Worm (Caenorhabditis elegans) whole organism, young adult: Measurements from ENCODE around the gene aqp-3.

Source experiments
- F22D6.2 ChIP-seq: sonication (generic microtip); optimal IDR thresholded peaks from 2 replicates; lab custom pipeline; 2016; ENCODE audit warnings: mild to moderate bottlenecking, missing genetic modification characterization, missing compliant biosample characterization
- F39B2.1 ChIP-seq: fragments of 200-800 bp; sonication (Bioruptor generic); IDR thresholded peaks from 2 replicates; pipeline ENCODE4 v1.3.6; 2022; ENCODE audit warnings: missing genetic modification reagents, missing genetic modification characterization, missing compliant biosample characterization
- F49E8.2 ChIP-seq: sonication (generic microtip); optimal IDR thresholded peaks from 3 replicates; lab custom pipeline; 2017; ENCODE audit warnings: missing genetic modification characterization, mild to moderate bottlenecking, missing compliant biosample characterization, antibody characterized with exemption, moderate library complexity; ENCODE audit not compliant: insufficient read depth
- T26A5.8 ChIP-seq: sonication (generic microtip); optimal IDR thresholded peaks from 2 replicates; lab custom pipeline; 2016; ENCODE audit warnings: missing genetic modification characterization, missing compliant biosample characterization
- Y53G8AR.9 ChIP-seq: fragments of 200-800 bp; sonication (Bioruptor generic); conservative IDR thresholded peaks from 2 replicates; pipeline ENCODE4 v1.3.6; 2022; ENCODE audit warnings: missing genetic modification reagents, missing genetic modification characterization, missing compliant biosample characterization
- ama-1 ChIP-seq, 3 experiments: fragments of 150-350 bp in 1 of 3; sonication (generic microtip) in 2 of 3; optimal IDR thresholded peaks; 2 replicates each; lab custom pipeline; 2014 to 2018; ENCODE audit warnings: missing biosample characterization in 2 of 3, missing genetic modification characterization in 2 of 3, missing genetic modification reagents in 2 of 3
- aptf-2 ChIP-seq: fragments of 200-800 bp; sonication (Bioruptor generic); conservative IDR thresholded peaks from 2 replicates; pipeline ENCODE4 v1.3.6; 2022; ENCODE audit warnings: missing genetic modification reagents, missing genetic modification characterization, missing compliant biosample characterization
- attf-3 ChIP-seq: fragments of 200-800 bp; sonication (Bioruptor generic); conservative IDR thresholded peaks from 2 replicates; pipeline ENCODE4 v1.3.6; 2022; ENCODE audit warnings: missing genetic modification reagents, missing genetic modification characterization, missing compliant biosample characterization
- bed-1 ChIP-seq: fragments of 200-800 bp; sonication (Bioruptor generic); IDR thresholded peaks from 2 replicates; pipeline ENCODE4 v1.3.6; 2022; ENCODE audit warnings: missing genetic modification reagents, missing genetic modification characterization, missing compliant biosample characterization
- bed-2 ChIP-seq: fragments of 200-800 bp; sonication (Bioruptor generic); IDR thresholded peaks from 2 replicates; pipeline ENCODE4 v1.3.6; 2022; ENCODE audit warnings: missing genetic modification reagents, missing genetic modification characterization, missing compliant biosample characterization
- cebp-2 ChIP-seq: fragments of 200-800 bp; sonication (Bioruptor generic); IDR thresholded peaks from 2 replicates; pipeline ENCODE4 v1.3.6; 2022; ENCODE audit warnings: missing genetic modification characterization, missing compliant biosample characterization
- ceh-27 ChIP-seq: fragments of 200-800 bp; sonication (Bioruptor generic); optimal IDR thresholded peaks from 2 replicates; lab custom pipeline; 2018; ENCODE audit warnings: mild to moderate bottlenecking, missing genetic modification characterization, moderate library complexity, missing compliant biosample characterization
- ceh-40 ChIP-seq: fragments of 200-800 bp; sonication (Bioruptor generic); IDR thresholded peaks from 2 replicates; pipeline ENCODE4 v1.3.6; 2022; ENCODE audit warnings: missing genetic modification characterization, missing compliant biosample characterization
- ceh-79 ChIP-seq: sonication (generic microtip); optimal IDR thresholded peaks from 2 replicates; lab custom pipeline; 2017; ENCODE audit warnings: mild to moderate bottlenecking, missing genetic modification characterization, missing compliant biosample characterization
- ceh-91 ChIP-seq: fragments of 200-800 bp; sonication (Bioruptor generic); IDR thresholded peaks from 2 replicates; pipeline ENCODE4 v1.3.6; 2022; ENCODE audit warnings: missing genetic modification reagents, missing genetic modification characterization, missing compliant biosample characterization
- dpl-1 ChIP-seq: fragments of 150-350 bp; optimal IDR thresholded peaks from 2 replicates; lab custom pipeline; 2014; ENCODE audit warnings: missing biosample characterization, missing genetic modification reagents, missing genetic modification characterization
- egl-18 ChIP-seq: fragments of 200-800 bp; sonication (Bioruptor generic); IDR thresholded peaks from 2 replicates; pipeline ENCODE4 v1.3.6; 2022; ENCODE audit warnings: missing genetic modification reagents, missing genetic modification characterization, missing compliant biosample characterization
- egl-44 ChIP-seq: fragments of 200-800 bp; sonication (Bioruptor generic); IDR thresholded peaks from 2 replicates; pipeline ENCODE4 v1.3.6; 2022; ENCODE audit warnings: missing genetic modification reagents, missing genetic modification characterization, missing compliant biosample characterization
- egrh-3 ChIP-seq: fragments of 200-800 bp; sonication (Bioruptor generic); IDR thresholded peaks from 2 replicates; pipeline ENCODE4 v1.3.6; 2022; ENCODE audit warnings: missing genetic modification reagents, missing genetic modification characterization, missing compliant biosample characterization
- gei-17 ChIP-seq: fragments of 200-800 bp; sonication (Bioruptor generic); optimal IDR thresholded peaks from 2 replicates; lab custom pipeline; 2018; ENCODE audit warnings: mild to moderate bottlenecking, missing genetic modification characterization, missing compliant biosample characterization
- hsf-1 ChIP-seq: fragments of 200-800 bp; sonication (Bioruptor generic); IDR thresholded peaks from 2 replicates; pipeline ENCODE4 v1.3.6; 2022; ENCODE audit warnings: missing genetic modification reagents, missing genetic modification characterization, missing compliant biosample characterization
- let-526 ChIP-seq: fragments of 200-800 bp; sonication (Bioruptor generic); IDR thresholded peaks from 2 replicates; pipeline ENCODE4 v1.3.6; 2022; ENCODE audit warnings: missing genetic modification reagents, missing genetic modification characterization, missing compliant biosample characterization
- let-607 ChIP-seq, 2 experiments: fragments of 200-800 bp in 1 of 2; sonication (Bioruptor generic) in 1 of 2; sonication (generic microtip) in 1 of 2; optimal IDR thresholded peaks; 2 replicates each; lab custom pipeline; 2016 to 2018; ENCODE audit warnings: mild to moderate bottlenecking in 2 of 2, missing compliant biosample characterization in 2 of 2, missing genetic modification characterization in 2 of 2, moderate library complexity in 2 of 2, missing genotype in 1 of 2
- lsy-27 ChIP-seq: sonication (generic microtip); optimal IDR thresholded peaks from 2 replicates; lab custom pipeline; 2017; ENCODE audit warnings: missing genetic modification characterization, mild to moderate bottlenecking, missing compliant biosample characterization, antibody characterized with exemption, missing genotype, borderline replicate concordance; ENCODE audit not compliant: insufficient read depth
- madf-3 ChIP-seq: fragments of 200-800 bp; sonication (Bioruptor generic); IDR thresholded peaks from 2 replicates; pipeline ENCODE4 v1.3.6; 2022; ENCODE audit warnings: missing genetic modification reagents, missing genetic modification characterization, missing compliant biosample characterization
- madf-8 ChIP-seq: fragments of 200-800 bp; sonication (Bioruptor generic); conservative IDR thresholded peaks from 2 replicates; pipeline ENCODE4 v1.3.6; 2022; ENCODE audit warnings: missing genetic modification reagents, missing genetic modification characterization, missing compliant biosample characterization
- mel-28 ChIP-seq: sonication (generic microtip); optimal IDR thresholded peaks from 2 replicates; lab custom pipeline; 2016; ENCODE audit warnings: borderline replicate concordance, mild to moderate bottlenecking, missing genetic modification characterization, missing compliant biosample characterization
- mxl-1 ChIP-seq: sonication (generic microtip); optimal IDR thresholded peaks from 2 replicates; lab custom pipeline; 2016; ENCODE audit warnings: missing genetic modification characterization, missing compliant biosample characterization
- nfya-1 ChIP-seq: sonication (generic microtip); optimal IDR thresholded peaks from 2 replicates; lab custom pipeline; 2017; ENCODE audit warnings: antibody characterized with exemption, missing compliant biosample characterization, missing genetic modification characterization, borderline replicate concordance; ENCODE audit not compliant: insufficient read depth
- nfya-2 ChIP-seq: fragments of 200-800 bp; sonication (Bioruptor generic); IDR thresholded peaks from 2 replicates; pipeline ENCODE4 v1.3.6; 2022; ENCODE audit warnings: missing genetic modification reagents, missing genetic modification characterization, missing compliant biosample characterization
- pbrm-1 ChIP-seq: fragments of 200-800 bp; sonication (Bioruptor generic); IDR thresholded peaks from 2 replicates; pipeline ENCODE4 v1.3.6; 2022; ENCODE audit warnings: missing genetic modification reagents, missing genetic modification characterization, missing compliant biosample characterization
- rcor-1 ChIP-seq: fragments of 200-800 bp; sonication (Bioruptor generic); IDR thresholded peaks from 2 replicates; pipeline ENCODE4 v1.3.6; 2022; ENCODE audit warnings: missing genetic modification reagents, missing genetic modification characterization, missing compliant biosample characterization
- repo-1 ChIP-seq: sonication (generic microtip); optimal IDR thresholded peaks from 2 replicates; lab custom pipeline; 2017; ENCODE audit warnings: mild to moderate bottlenecking, missing genetic modification characterization, missing compliant biosample characterization
- rpc-1 ChIP-seq, 2 experiments: fragments of 150-350 bp in 1 of 2; sonication (generic microtip) in 1 of 2; optimal IDR thresholded peaks; 2 replicates each; lab custom pipeline; 2014 to 2018; ENCODE audit warnings: missing biosample characterization in 1 of 2, missing genetic modification characterization in 1 of 2, missing genetic modification reagents in 1 of 2, missing genotype in 1 of 2
- sea-2 ChIP-seq: fragments of 200-800 bp; sonication (Bioruptor generic); IDR thresholded peaks from 2 replicates; pipeline ENCODE4 v1.3.6; 2022; ENCODE audit warnings: missing genetic modification characterization, missing compliant biosample characterization
- snpc-1.3 ChIP-seq: sonication (generic microtip); optimal IDR thresholded peaks from 2 replicates; lab custom pipeline; 2017; ENCODE audit warnings: missing genetic modification characterization, mild to moderate bottlenecking, missing compliant biosample characterization, antibody characterized with exemption, moderate library complexity, missing genotype, missing genetic modification reagents; ENCODE audit not compliant: insufficient read depth
- somi-1 ChIP-seq: fragments of 200-800 bp; sonication (Bioruptor generic); optimal IDR thresholded peaks from 2 replicates; lab custom pipeline; 2018; ENCODE audit warnings: mild to moderate bottlenecking, missing genetic modification characterization, missing compliant biosample characterization
- tbp1 ChIP-seq: fragments of 200-800 bp; sonication (Bioruptor generic); optimal IDR thresholded peaks from 2 replicates; lab custom pipeline; 2018; ENCODE audit warnings: mild to moderate bottlenecking, missing genetic modification characterization, missing compliant biosample characterization
- tlf-1 ChIP-seq: fragments of 200-800 bp; sonication (Bioruptor generic); optimal IDR thresholded peaks from 2 replicates; lab custom pipeline; 2018; ENCODE audit warnings: mild to moderate bottlenecking, missing genetic modification characterization, missing compliant biosample characterization
- unc-130 ChIP-seq: sonication (generic microtip); optimal IDR thresholded peaks from 2 replicates; lab custom pipeline; 2016; ENCODE audit warnings: missing genetic modification reagents, missing genetic modification characterization, missing compliant biosample characterization
- unc-62 ChIP-seq: fragments of 150-350 bp; optimal IDR thresholded peaks from 2 replicates; lab custom pipeline; 2014; ENCODE audit warnings: missing biosample characterization, missing genetic modification reagents, missing genetic modification characterization
- zfh-2 ChIP-seq: fragments of 200-800 bp; sonication (Bioruptor generic); conservative IDR thresholded peaks from 2 replicates; pipeline ENCODE4 v1.3.6; 2022; ENCODE audit warnings: missing genetic modification reagents, missing genetic modification characterization, missing compliant biosample characterization
- zim-3 ChIP-seq: sonication (generic microtip); optimal IDR thresholded peaks from 2 replicates; lab custom pipeline; 2017; ENCODE audit warnings: mild to moderate bottlenecking, missing genetic modification characterization, moderate library complexity, missing compliant biosample characterization
- ztf-25 ChIP-seq: fragments of 200-800 bp; sonication (Bioruptor generic); IDR thresholded peaks from 2 replicates; pipeline ENCODE4 v1.3.6; 2022; ENCODE audit warnings: missing genetic modification reagents, missing genetic modification characterization, missing compliant biosample characterization
- ztf-26 ChIP-seq: sonication (generic microtip); optimal IDR thresholded peaks from 2 replicates; lab custom pipeline; 2017; ENCODE audit warnings: missing genetic modification characterization, missing compliant biosample characterization
- ztf-3 ChIP-seq: fragments of 200-800 bp; sonication (Bioruptor generic); optimal IDR thresholded peaks from 2 replicates; lab custom pipeline; 2018; ENCODE audit warnings: mild to moderate bottlenecking, missing genetic modification characterization, missing compliant biosample characterization

Gene aqp-3

DNA sequence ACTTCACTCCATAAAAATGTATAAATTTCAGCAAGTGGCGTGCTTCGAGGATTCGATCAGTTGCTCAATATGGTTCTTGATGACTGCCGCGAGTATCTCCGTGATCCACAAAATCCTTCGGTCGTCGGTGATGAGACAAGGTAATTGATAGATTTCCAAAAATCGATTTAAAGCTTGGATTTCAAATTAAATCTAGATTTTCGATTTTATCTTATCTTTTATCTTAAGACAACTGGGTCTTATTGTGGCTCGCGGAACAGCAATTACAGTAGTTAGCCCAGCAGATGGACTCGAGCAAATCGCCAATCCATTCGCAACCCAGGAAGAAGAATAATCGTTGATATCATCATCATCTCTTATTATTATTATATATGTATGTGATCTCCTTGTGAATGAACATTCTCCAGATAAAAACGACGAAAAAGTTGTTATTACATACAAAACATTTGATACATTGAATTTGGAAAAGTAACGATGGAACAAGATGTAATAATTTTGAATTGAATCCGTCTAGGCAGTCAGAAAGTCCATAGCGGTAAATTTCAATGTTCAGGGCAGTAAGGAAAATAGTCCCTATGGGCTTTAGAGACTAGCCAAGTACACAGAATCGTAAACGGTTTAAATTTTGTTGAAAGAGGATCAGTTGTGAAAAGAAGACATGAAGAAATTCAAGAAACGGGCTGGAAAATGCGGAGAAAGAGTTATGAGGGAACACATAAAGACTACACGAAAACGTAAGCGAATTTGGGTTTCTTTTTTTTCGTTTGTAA, 32.3 kb downstream of the aqp-3 start (continued):
- no peak for TF ChIP-seq F49E8.2 (tag; lab: Kevin White, UChicago)
- no peak for TF ChIP-seq rpc-1 (optimal IDR thresholded peaks at IDR 0.05; lab: Kevin White, UChicago)
- TF ChIP-seq rpc-1 (tag; optimal IDR thresholded peaks at IDR 0.05; lab: Kevin White, UChicago), result no peak
- no peak for TF ChIP-seq ztf-26 (tag; lab: Kevin White, UChicago)
- peak; percentile 94 for TF ChIP-seq repo-1
- TF ChIP-seq tbp1 (GFP tag; lab: Kevin White, UChicago), result no peak
- TF ChIP-seq egl-44 (GFP tag; lab: Robert Waterston, UW), result peak; percentile 40; the same call in 1 of the 2 replicates
- TF ChIP-seq F39B2.1 (GFP tag; lab: Robert Waterston, UW), result no peak
- no peak for TF ChIP-seq dpl-1 (GFP tag; lab: Kevin White, UChicago)
- TF ChIP-seq mxl-1 (tag; lab: Kevin White, UChicago), result no peak
- TF ChIP-seq egl-18 (GFP tag; lab: Robert Waterston, UW), result no peak
- no peak for TF ChIP-seq T26A5.8 (tag; lab: Kevin White, UChicago)
- TF ChIP-seq nfya-2 (GFP tag; lab: Robert Waterston, UW), result no peak
- peak in 1 of 2 experiments; percentile 56 for TF ChIP-seq let-607 (tag; optimal IDR thresholded peaks at IDR 0.05; lab: Kevin White, UChicago)
- TF ChIP-seq aptf-2 (GFP tag; lab: Robert Waterston, UW), result no peak
- peak; percentile 16 for TF ChIP-seq mel-28 (tag; lab: Kevin White, UChicago)
- no peak for TF ChIP-seq snpc-1.3 (tag; lab: Kevin White, UChicago)
- TF ChIP-seq gei-17 (GFP tag; lab: Kevin White, UChicago), result no peak
- TF ChIP-seq let-526 (GFP tag; lab: Robert Waterston, UW), result peak; percentile 43; the same call in 1 of the 2 replicates
- TF ChIP-seq madf-3 (GFP tag; lab: Robert Waterston, UW), result no peak
- no peak for TF ChIP-seq madf-8 (GFP tag; lab: Robert Waterston, UW)
- no peak for TF ChIP-seq nfya-1 (tag; lab: Kevin White, UChicago)
- 0 out of 2 replicates have a peak, but pooled peaks have one; percentile 19 for TF ChIP-seq bed-1 (GFP tag; lab: Robert Waterston, UW)
- TF ChIP-seq ceh-40 (GFP tag; lab: Robert Waterston, UW), result no peak
- no peak for TF ChIP-seq ztf-3 (GFP tag; lab: Kevin White, UChicago)
- no peak for TF ChIP-seq unc-62 (GFP tag; lab: Kevin White, UChicago)
- TF ChIP-seq ceh-27 (GFP tag; lab: Kevin White, UChicago), result no peak
- peak; percentile 81 for TF ChIP-seq zim-3 (tag; lab: Kevin White, UChicago)
- peak; percentile 58; the same call in 1 of the 2 replicates for TF ChIP-seq pbrm-1 (GFP tag; lab: Robert Waterston, UW)
- no peak for TF ChIP-seq attf-3 (GFP tag; lab: Robert Waterston, UW)
- TF ChIP-seq cebp-2 (GFP tag; lab: Robert Waterston, UW), result no peak
- no peak for TF ChIP-seq zfh-2 (GFP tag; lab: Robert Waterston, UW)
- no peak for TF ChIP-seq hsf-1 (GFP tag; lab: Robert Waterston, UW)
- TF ChIP-seq somi-1 (GFP tag; lab: Kevin White, UChicago), result no peak
- peak; percentile 59 for TF ChIP-seq ama-1 (optimal IDR thresholded peaks at IDR 0.05; lab: Kevin White, UChicago)
- peak; percentile 18 to 75 for TF ChIP-seq ama-1 (GFP tag; optimal IDR thresholded peaks at IDR 0.05; lab: Kevin White, UChicago)
- TF ChIP-seq unc-130 (GFP tag; lab: Kevin White, UChicago), result peak; percentile 14
- no peak for TF ChIP-seq F22D6.2 (tag; lab: Kevin White, UChicago)
- peak; percentile 71 for TF ChIP-seq ceh-79 (tag; lab: Kevin White, UChicago)
- TF ChIP-seq bed-2 (GFP tag; lab: Robert Waterston, UW), result no peak
- TF ChIP-seq sea-2 (GFP tag; lab: Robert Waterston, UW), result no peak
- no peak for TF ChIP-seq egrh-3 (GFP tag; lab: Robert Waterston, UW)
- peak; percentile 91 for TF ChIP-seq Y53G8AR.9 (GFP tag; lab: Robert Waterston, UW)
- peak; percentile 83 for TF ChIP-seq tlf-1 (GFP tag; lab: Kevin White, UChicago)
- TF ChIP-seq ceh-91 (GFP tag; lab: Robert Waterston, UW), result no peak
- 0 out of 2 replicates have a peak, but pooled peaks have one; percentile 25 for TF ChIP-seq rcor-1 (GFP tag; lab: Robert Waterston, UW)
- TF ChIP-seq lsy-27 (tag; lab: Kevin White, UChicago), result no peak
- no peak for TF ChIP-seq ztf-25 (GFP tag; lab: Robert Waterston, UW)
